Worm (Caenorhabditis elegans) whole organism, late embryonic: ENCODE data around the gene C33D9.13.

Experiments used
- F13H6.1 ChIP-seq: sonication (generic microtip); optimal IDR thresholded peaks from 2 replicates; lab custom pipeline; 2016; ENCODE audit warnings: missing genetic modification characterization, missing compliant biosample characterization
- K02D7.2 ChIP-seq: sonication (generic microtip); optimal IDR thresholded peaks from 2 replicates; lab custom pipeline; 2017; ENCODE audit warnings: mild to moderate bottlenecking, missing genetic modification characterization, missing compliant biosample characterization
- K09A11.1 ChIP-seq: sonication (generic microtip); optimal IDR thresholded peaks from 2 replicates; lab custom pipeline; 2017; ENCODE audit warnings: antibody characterized with exemption, mild to moderate bottlenecking, missing genetic modification characterization, missing compliant biosample characterization; ENCODE audit not compliant: insufficient read depth
- T23F11.4 ChIP-seq: fragments of 200-800 bp; sonication (Bioruptor generic); optimal IDR thresholded peaks from 2 replicates; lab custom pipeline; 2018; ENCODE audit warnings: mild to moderate bottlenecking, missing genetic modification characterization, missing compliant biosample characterization
- ahr-1 ChIP-seq: sonication (generic microtip); optimal IDR thresholded peaks from 2 replicates; lab custom pipeline; 2016; ENCODE audit warnings: missing genetic modification characterization, missing compliant biosample characterization
- ceh-14 ChIP-seq: sonication (generic microtip); optimal IDR thresholded peaks from 2 replicates; lab custom pipeline; 2016; ENCODE audit warnings: missing genotype, missing genetic modification characterization, missing compliant biosample characterization
- ceh-18 ChIP-seq: sonication (generic microtip); optimal IDR thresholded peaks from 2 replicates; lab custom pipeline; 2016; ENCODE audit warnings: missing genetic modification characterization, missing compliant biosample characterization
- ceh-2 ChIP-seq: sonication (generic microtip); optimal IDR thresholded peaks from 2 replicates; lab custom pipeline; 2016; ENCODE audit warnings: missing genotype, missing genetic modification characterization, missing compliant biosample characterization
- ceh-22 ChIP-seq: sonication (generic microtip); optimal IDR thresholded peaks from 2 replicates; lab custom pipeline; 2017; ENCODE audit warnings: missing biosample characterization, missing genetic modification characterization
- ceh-24 ChIP-seq: sonication (generic microtip); optimal IDR thresholded peaks from 2 replicates; lab custom pipeline; 2016; ENCODE audit warnings: mild to moderate bottlenecking, missing genetic modification characterization, missing compliant biosample characterization
- ceh-34 ChIP-seq: sonication (generic microtip); optimal IDR thresholded peaks from 2 replicates; lab custom pipeline; 2016; ENCODE audit warnings: mild to moderate bottlenecking, missing genetic modification characterization, missing compliant biosample characterization
- ceh-48 ChIP-seq: sonication (generic microtip); optimal IDR thresholded peaks from 2 replicates; lab custom pipeline; 2016; ENCODE audit warnings: missing genetic modification characterization, inconsistent platforms, missing compliant biosample characterization
- ceh-9 ChIP-seq: sonication (generic microtip); optimal IDR thresholded peaks from 2 replicates; lab custom pipeline; 2016; ENCODE audit warnings: mild to moderate bottlenecking, missing genetic modification characterization, inconsistent platforms, missing compliant biosample characterization
- dmd-4 ChIP-seq: sonication (generic microtip); optimal IDR thresholded peaks from 2 replicates; lab custom pipeline; 2016; ENCODE audit warnings: borderline replicate concordance, missing genetic modification characterization, missing compliant biosample characterization
- elt-2 ChIP-seq: sonication (generic microtip); optimal IDR thresholded peaks from 2 replicates; lab custom pipeline; 2016; ENCODE audit warnings: missing genetic modification reagents, missing genetic modification characterization, missing compliant biosample characterization
- eyg-1 ChIP-seq: sonication (generic microtip); optimal IDR thresholded peaks from 2 replicates; lab custom pipeline; 2016; ENCODE audit warnings: missing genotype, missing genetic modification characterization, missing compliant biosample characterization
- fax-1 ChIP-seq: sonication (generic microtip); optimal IDR thresholded peaks from 2 replicates; lab custom pipeline; 2016; ENCODE audit warnings: missing genotype, missing genetic modification characterization, missing compliant biosample characterization
- fkh-10 ChIP-seq: fragments of 150-350 bp; optimal IDR thresholded peaks from 2 replicates; lab custom pipeline; 2014; ENCODE audit warnings: missing biosample characterization, missing genetic modification reagents, missing genetic modification characterization
- hlh-15 ChIP-seq: sonication (generic microtip); optimal IDR thresholded peaks from 2 replicates; lab custom pipeline; 2016; ENCODE audit warnings: missing genetic modification characterization, missing compliant biosample characterization
- hlh-30 ChIP-seq: sonication (generic microtip); optimal IDR thresholded peaks from 2 replicates; lab custom pipeline; 2017; ENCODE audit warnings: antibody characterized with exemption, missing genetic modification characterization, missing compliant biosample characterization; ENCODE audit not compliant: insufficient read depth
- hlh-6 ChIP-seq: sonication (generic microtip); optimal IDR thresholded peaks from 2 replicates; lab custom pipeline; 2016; ENCODE audit warnings: missing genotype, missing genetic modification characterization, missing compliant biosample characterization
- lin-11 ChIP-seq: fragments of 200-800 bp; sonication (Bioruptor generic); optimal IDR thresholded peaks from 2 replicates; lab custom pipeline; 2018; ENCODE audit warnings: mild to moderate bottlenecking, missing genetic modification characterization, missing compliant biosample characterization
- mec-3 ChIP-seq: sonication (generic microtip); optimal IDR thresholded peaks from 2 replicates; lab custom pipeline; 2016; ENCODE audit warnings: borderline replicate concordance, missing genetic modification characterization, missing compliant biosample characterization
- nhr-11 ChIP-seq: fragments of 150-350 bp; optimal IDR thresholded peaks from 2 replicates; lab custom pipeline; 2014; ENCODE audit warnings: missing biosample characterization, missing genetic modification characterization
- nhr-232 ChIP-seq: sonication (generic microtip); optimal IDR thresholded peaks from 2 replicates; lab custom pipeline; 2016; ENCODE audit warnings: missing genetic modification characterization, missing compliant biosample characterization
- pat-9 ChIP-seq: fragments of 200-800 bp; sonication (Bioruptor generic); optimal IDR thresholded peaks from 2 replicates; lab custom pipeline; 2018; ENCODE audit warnings: mild to moderate bottlenecking, missing genetic modification characterization, moderate library complexity, missing compliant biosample characterization
- pha-4 ChIP-seq: fragments of 150-350 bp; optimal IDR thresholded peaks from 2 replicates; lab custom pipeline; 2018; ENCODE audit warnings: missing biosample characterization, missing genetic modification reagents, missing genetic modification characterization
- pqm-1 ChIP-seq: sonication (generic microtip); optimal IDR thresholded peaks from 2 replicates; lab custom pipeline; 2016; ENCODE audit warnings: missing genetic modification characterization, missing compliant biosample characterization
- ref-2 ChIP-seq: sonication (generic microtip); optimal IDR thresholded peaks from 2 replicates; lab custom pipeline; 2016; ENCODE audit warnings: missing genetic modification characterization, missing compliant biosample characterization
- rnt-1 ChIP-seq: sonication (generic microtip); optimal IDR thresholded peaks from 2 replicates; lab custom pipeline; 2016; ENCODE audit warnings: missing genetic modification characterization, missing compliant biosample characterization
- sdc-2 ChIP-seq: sonication (generic microtip); optimal IDR thresholded peaks from 2 replicates; lab custom pipeline; 2016; ENCODE audit warnings: missing genotype, missing genetic modification characterization, missing compliant biosample characterization
- sox-2 ChIP-seq: fragments of 200-800 bp; sonication (Bioruptor generic); IDR thresholded peaks from 2 replicates; pipeline ENCODE4 v1.3.6; 2022; ENCODE audit warnings: missing genetic modification reagents, missing genetic modification characterization, missing compliant biosample characterization
- sox-4 ChIP-seq: sonication (generic microtip); optimal IDR thresholded peaks from 2 replicates; lab custom pipeline; 2017; ENCODE audit warnings: mild to moderate bottlenecking, missing genetic modification characterization, inconsistent platforms, missing compliant biosample characterization
- tbx-7 ChIP-seq: sonication (generic microtip); optimal IDR thresholded peaks from 2 replicates; lab custom pipeline; 2016; ENCODE audit warnings: missing genotype, missing genetic modification characterization, missing compliant biosample characterization
- ttx-3 ChIP-seq: sonication (generic microtip); optimal IDR thresholded peaks from 2 replicates; lab custom pipeline; 2016; ENCODE audit warnings: missing genetic modification reagents, missing genetic modification characterization, missing compliant biosample characterization
- unc-3 ChIP-seq, 2 experiments: fragments of 200-800 bp in 1 of 2; sonication (Bioruptor generic) in 1 of 2; sonication (generic microtip) in 1 of 2; conservative IDR thresholded peaks in 1 of 2; optimal IDR thresholded peaks in 1 of 2; 2 replicates each; pipeline versions ENCODE4 v1.3.6 to Lab custom; 2016 to 2022; ENCODE audit warnings: missing compliant biosample characterization in 2 of 2, missing genetic modification characterization in 2 of 2, missing genetic modification reagents in 1 of 2
- zip-5 ChIP-seq: sonication (generic microtip); optimal IDR thresholded peaks from 2 replicates; lab custom pipeline; 2016; ENCODE audit warnings: missing genetic modification characterization, missing compliant biosample characterization

Gene C33D9.13

DNA sequence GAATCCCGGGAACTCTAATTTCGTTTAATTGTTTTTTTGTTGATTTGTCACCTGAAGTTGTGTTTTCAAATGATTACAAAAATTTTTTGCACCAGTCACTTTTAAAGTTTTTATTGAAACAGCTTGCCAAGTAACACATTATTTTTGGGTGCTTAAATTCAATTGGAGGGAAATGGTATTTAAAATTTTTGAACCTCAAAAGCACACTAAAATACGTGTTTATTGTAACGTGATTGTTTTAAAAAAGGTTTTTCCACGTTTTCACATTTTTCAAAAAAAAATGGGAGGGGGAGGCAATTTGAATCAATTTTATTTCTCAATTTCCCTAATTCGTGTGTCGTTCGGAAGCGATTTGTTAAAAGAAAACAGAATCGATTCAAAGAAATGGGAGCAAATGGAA, 36.1 kb upstream of the C33D9.13 start, which contains the start of gene T28C6.5:
Gene T28C6.5, plus strand, starts transcription at position 301 of the 400 bp plus-strand sequence.
- no peak for TF ChIP-seq lin-11
- no peak for TF ChIP-seq K09A11.1 (tag; lab: Kevin White, UChicago)
- no peak for TF ChIP-seq rnt-1 (tag; lab: Kevin White, UChicago)
- TF ChIP-seq T23F11.4 (GFP tag; lab: Kevin White, UChicago): no peak
- no peak for TF ChIP-seq ceh-24 (tag; lab: Kevin White, UChicago)
- no peak for TF ChIP-seq dmd-4 (tag; lab: Kevin White, UChicago)
- TF ChIP-seq ahr-1 (tag; lab: Kevin White, UChicago): no peak
- no peak for TF ChIP-seq hlh-30 (tag; lab: Kevin White, UChicago)
- no peak for TF ChIP-seq nhr-232 (tag; lab: Kevin White, UChicago)
- TF ChIP-seq K02D7.2 (tag; lab: Kevin White, UChicago): no peak
- no peak for TF ChIP-seq ceh-9 (tag; lab: Kevin White, UChicago)
- no peak for TF ChIP-seq tbx-7

DNA sequence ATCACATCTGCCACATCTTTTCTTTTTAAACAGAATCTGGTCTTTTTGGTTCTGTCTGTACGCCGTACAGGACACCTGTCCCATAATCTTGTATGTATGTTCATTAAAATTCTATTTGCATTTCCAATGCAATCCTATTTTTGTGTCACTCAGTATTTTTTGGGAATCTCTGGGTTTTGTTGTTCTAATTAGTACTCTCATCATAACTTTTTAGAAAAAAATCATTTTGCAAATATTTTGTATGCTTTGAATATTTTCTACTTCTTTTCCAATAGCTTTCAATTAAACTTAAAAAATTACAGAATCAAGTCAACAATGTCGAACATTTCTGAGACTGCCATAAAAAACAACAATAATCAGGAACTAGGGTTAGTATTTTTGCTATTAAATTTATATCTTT, 35.0 kb upstream of the C33D9.13 start, which contains the start of gene T28C6.3:
Gene T28C6.3, plus strand, starts transcription at position 301 of the 400 bp plus-strand sequence.
- TF ChIP-seq pqm-1 (tag; lab: Kevin White, UChicago) (no peak), ceh-2 (tag; lab: Kevin White, UChicago) (no peak)

DNA sequence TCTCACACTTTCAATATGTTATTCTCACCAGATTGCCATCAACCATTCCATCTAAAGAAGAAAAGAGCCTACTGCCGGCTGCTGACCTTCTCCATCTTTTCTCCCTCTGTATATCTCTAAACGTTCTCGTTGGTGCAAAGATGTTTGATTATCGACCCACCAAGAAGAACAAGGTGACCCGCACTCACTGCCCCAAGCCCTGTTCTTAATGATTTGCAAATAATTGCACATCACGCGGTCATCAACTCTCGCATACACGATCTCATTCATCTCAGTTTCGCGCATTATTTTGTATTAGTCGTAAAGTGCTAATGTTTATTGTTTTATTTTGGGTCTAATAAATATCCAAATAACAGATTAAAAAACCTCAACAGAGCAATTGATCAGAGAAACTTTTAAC, 34.4 kb upstream of the C33D9.13 start:
- TF ChIP-seq ceh-34 (tag; lab: Kevin White, UChicago) (no peak), elt-2 (tag; lab: Kevin White, UChicago) (peak; percentile 24), ref-2 (tag; lab: Kevin White, UChicago) (no peak)

DNA sequence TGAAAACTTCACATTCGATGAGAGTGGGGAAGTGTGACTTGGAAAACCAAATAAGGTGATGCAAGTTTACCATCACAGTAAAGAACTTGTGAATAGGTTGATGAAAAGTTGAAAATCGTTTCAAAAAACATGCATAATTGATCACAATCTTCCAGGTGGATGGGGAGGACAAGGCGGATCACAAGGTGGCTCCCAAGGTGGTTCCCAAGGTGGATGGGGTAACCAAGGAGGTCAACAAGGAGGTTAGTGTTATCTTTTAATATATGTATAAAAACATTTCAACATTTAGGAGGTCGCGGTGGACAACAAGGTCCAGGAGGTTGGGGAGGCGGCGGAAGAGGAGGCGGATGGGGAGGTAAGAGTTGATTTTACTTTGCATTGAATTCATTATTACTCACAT, 32.6 kb upstream of the C33D9.13 start, which contains the start of gene T28C6.10:
Gene T28C6.10, plus strand, starts transcription at position 301 of the 400 bp plus-strand sequence.
- TF ChIP-seq hlh-15 (tag; lab: Kevin White, UChicago) (no peak), lin-11 (no peak), K09A11.1 (tag; lab: Kevin White, UChicago) (no peak), ttx-3 (tag; lab: Kevin White, UChicago) (no peak), F13H6.1 (tag; lab: Kevin White, UChicago) (no peak), dmd-4 (tag; lab: Kevin White, UChicago) (no peak), zip-5 (tag; lab: Kevin White, UChicago) (no peak), unc-3 (GFP tag; conservative IDR thresholded peaks at IDR 0.05; lab: Robert Waterston, UW) (no peak), unc-3 (tag; optimal IDR thresholded peaks at IDR 0.05; lab: Kevin White, UChicago) (no peak), eyg-1 (tag; lab: Kevin White, UChicago) (no peak), nhr-232 (tag; lab: Kevin White, UChicago) (no peak), ceh-14 (no peak), fkh-10 (no peak), pat-9 (tag; lab: Kevin White, UChicago) (no peak), sox-2 (GFP tag; lab: Robert Waterston, UW) (no peak), ceh-24 (tag; lab: Kevin White, UChicago) (no peak), ref-2 (tag; lab: Kevin White, UChicago) (no peak)

ce11 chrIV:8816617-8817016, 31.5 kb upstream of the C33D9.13 start:
- TF ChIP-seq fax-1 (tag; lab: Kevin White, UChicago): no peak
- no peak for TF ChIP-seq rnt-1 (tag; lab: Kevin White, UChicago)
- no peak for TF ChIP-seq mec-3 (tag; lab: Kevin White, UChicago)
- no peak for TF ChIP-seq T23F11.4 (GFP tag; lab: Kevin White, UChicago)
- no peak for TF ChIP-seq pha-4 (tag; lab: Kevin White, UChicago)
- no peak for TF ChIP-seq K09A11.1 (tag; lab: Kevin White, UChicago)
- TF ChIP-seq ceh-48: no peak
- no peak for TF ChIP-seq ceh-9 (tag; lab: Kevin White, UChicago)
- no peak for TF ChIP-seq F13H6.1 (tag; lab: Kevin White, UChicago)
- no peak for TF ChIP-seq ref-2 (tag; lab: Kevin White, UChicago)
- TF ChIP-seq pat-9 (tag; lab: Kevin White, UChicago): no peak
- no peak for TF ChIP-seq ceh-22 (tag; lab: Kevin White, UChicago)
- no peak for TF ChIP-seq sdc-2 (tag; lab: Kevin White, UChicago)
- TF ChIP-seq ceh-18 (tag; lab: Kevin White, UChicago): no peak
- TF ChIP-seq eyg-1 (tag; lab: Kevin White, UChicago): no peak
- TF ChIP-seq hlh-6: no peak
- no peak for TF ChIP-seq nhr-11 (tag; lab: Kevin White, UChicago)
- no peak for TF ChIP-seq sox-4 (tag; lab: Kevin White, UChicago)
